Fruit fly (Drosophila melanogaster) whole organism: ENCODE measurements around the gene CG18530.
A peak's percentile ranks its signal among the peaks of the same experiment; 100 is the strongest.

Experiments used
- CG8478 ChIP-seq: fragments of >200 bp; optimal IDR thresholded peaks from 2 replicates; lab custom pipeline; 2018; ENCODE audit warnings: inconsistent platforms
- Dll ChIP-seq: fragments of >200 bp; optimal IDR thresholded peaks from 2 replicates; lab custom pipeline; 2017
- EcR ChIP-seq, 2 experiments: fragments of >200 bp; optimal IDR thresholded peaks; 2 replicates each; lab custom pipeline; 2017; ENCODE audit warnings: missing biosample characterization in 2 of 2, missing genetic modification characterization in 2 of 2, missing genetic modification reagents in 2 of 2
- pan ChIP-seq: fragments of >200 bp; optimal IDR thresholded peaks from 2 replicates; lab custom pipeline; 2017
- psq ChIP-seq: fragments of >200 bp; optimal IDR thresholded peaks from 2 replicates; lab custom pipeline; 2017
- usp ChIP-seq: fragments of >200 bp; optimal IDR thresholded peaks from 2 replicates; lab custom pipeline; 2017; ENCODE audit warnings: missing biosample characterization, missing genetic modification characterization, mixed read lengths

Gene CG18530

DNA sequence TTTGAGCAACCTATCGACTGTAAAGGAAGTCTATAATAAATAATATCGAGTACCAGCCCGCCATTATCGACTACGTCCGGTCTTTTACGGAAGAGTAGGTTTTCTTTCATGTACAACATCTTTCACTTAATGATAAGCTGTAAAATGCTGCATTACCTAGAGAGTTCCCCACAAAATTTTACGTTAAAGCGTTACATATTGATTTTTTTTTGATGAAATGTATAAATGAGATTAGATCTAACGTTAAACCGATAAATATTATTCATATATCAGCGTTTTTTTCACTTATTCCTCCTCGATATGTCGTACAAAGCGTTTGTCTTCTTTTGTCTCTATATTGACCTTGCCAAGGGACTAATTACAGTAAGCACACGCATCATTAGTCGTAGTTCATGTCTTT, 1.5 kb downstream of the CG18530 start, which contains the start of gene CG11598:
TSS of gene CG11598 (plus strand) at position 301 of the 400 bp plus-strand sequence.
- TF ChIP-seq pan (lab: Kevin White, UChicago): no peak
- no peak for TF ChIP-seq CG8478 (lab: Kevin White, UChicago)
- TF ChIP-seq EcR (GFP tag; optimal IDR thresholded peaks at IDR 0.05; lab: Kevin White, UChicago): no peak
- no peak for TF ChIP-seq psq (lab: Kevin White, UChicago)
- TF ChIP-seq usp (GFP tag; lab: Kevin White, UChicago): no peak
- TF ChIP-seq Dll (lab: Kevin White, UChicago): no peak

dm6 chr3R:12636240-12636639, 3.1 kb downstream of the CG18530 start, which contains the start of gene CG11600:
CG11600 (plus strand) TSS chr3R:12636540.
- TF ChIP-seq Dll (lab: Kevin White, UChicago) (no peak), psq (lab: Kevin White, UChicago) (no peak), EcR (GFP tag; optimal IDR thresholded peaks at IDR 0.05; lab: Kevin White, UChicago) (no peak), pan (lab: Kevin White, UChicago) (no peak), usp (GFP tag; lab: Kevin White, UChicago) (no peak), CG8478 (lab: Kevin White, UChicago) (no peak)

DNA sequence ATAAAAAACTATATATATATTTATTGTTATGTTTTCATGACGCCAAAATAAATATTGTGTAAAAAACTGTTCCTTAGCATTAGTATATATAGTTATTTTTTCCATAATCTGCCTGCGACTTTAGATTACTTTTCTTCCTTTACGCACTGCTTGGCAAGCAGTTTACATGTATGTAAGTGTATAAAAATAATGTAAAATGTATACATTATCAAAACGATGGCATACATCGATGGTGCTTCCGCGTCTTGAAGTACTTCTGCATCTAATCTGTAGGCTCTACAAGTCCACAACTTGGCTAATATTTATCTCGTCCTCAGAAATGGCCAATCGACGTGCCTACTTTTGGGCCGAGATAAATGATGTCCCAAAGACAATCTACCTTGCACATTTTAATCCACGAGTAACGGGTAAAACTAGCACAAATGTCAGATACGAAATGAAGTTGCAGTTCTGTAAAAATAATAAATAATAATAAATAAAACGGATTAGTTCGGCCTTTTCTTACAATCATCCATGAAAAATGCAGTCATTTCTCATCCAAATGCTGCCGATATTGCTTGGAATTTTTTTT, 4.9 kb downstream of the CG18530 start, which contains the start of gene CG11608:
TSS of gene CG11608 (plus strand) at position 521 of the 571 bp plus-strand sequence.
- TF ChIP-seq pan (lab: Kevin White, UChicago) (no peak), psq (lab: Kevin White, UChicago) (no peak), usp (GFP tag; lab: Kevin White, UChicago) (no peak), EcR (GFP tag; optimal IDR thresholded peaks at IDR 0.05; lab: Kevin White, UChicago) (no peak), Dll (lab: Kevin White, UChicago) (no peak), CG8478 (lab: Kevin White, UChicago) (no peak)

DNA sequence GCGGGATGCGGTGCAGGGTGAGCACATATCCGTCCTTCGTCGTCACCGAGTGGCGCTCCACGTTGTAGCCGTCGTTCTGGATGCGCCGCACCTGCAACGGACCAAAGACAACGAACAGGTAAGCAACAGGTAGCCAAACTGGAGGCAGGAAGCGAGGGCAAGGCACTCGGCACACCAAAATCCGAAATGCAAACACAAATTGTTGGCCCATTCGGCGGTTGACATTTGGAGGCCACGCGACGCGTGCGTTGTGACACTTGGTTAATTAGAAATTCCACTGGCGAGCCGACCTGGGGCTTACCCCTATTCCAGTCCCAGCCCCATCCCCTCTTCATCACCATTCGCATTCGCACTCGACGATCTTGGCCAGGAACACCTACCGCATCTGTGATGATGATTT, 8.5 kb downstream of the CG18530 start:
- TF ChIP-seq psq (lab: Kevin White, UChicago): no peak
- no peak for TF ChIP-seq usp (GFP tag; lab: Kevin White, UChicago)
- TF ChIP-seq CG8478 (lab: Kevin White, UChicago): no peak
- TF ChIP-seq pan (lab: Kevin White, UChicago): no peak
- no peak for TF ChIP-seq Dll (lab: Kevin White, UChicago)
- no peak for TF ChIP-seq EcR (GFP tag; optimal IDR thresholded peaks at IDR 0.05; lab: Kevin White, UChicago)

DNA sequence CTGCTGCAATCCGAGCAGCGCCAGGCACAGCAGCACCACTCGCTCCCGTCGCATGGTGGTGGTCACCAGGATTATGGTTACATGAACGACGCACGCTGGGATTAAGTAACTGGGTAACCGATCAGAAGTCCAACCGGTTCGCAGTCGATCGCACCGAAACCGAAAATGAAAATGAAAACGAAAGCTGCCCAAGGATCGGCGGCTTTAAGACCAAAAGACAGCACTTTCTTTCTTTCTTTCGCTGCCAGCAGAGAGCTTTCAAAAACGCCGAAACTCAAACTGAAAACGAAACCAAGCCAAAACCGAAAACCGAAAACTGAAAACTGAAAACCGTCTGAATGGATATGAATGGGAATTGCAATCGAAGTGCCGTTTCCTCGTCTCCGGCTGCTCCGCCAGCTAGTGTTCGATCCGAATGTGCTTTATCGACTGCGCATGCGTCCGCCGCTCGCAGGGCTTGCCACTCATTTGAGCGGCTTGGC, 8.9 kb downstream of the CG18530 start, which contains the start of gene CG6753:
TSS of gene CG6753 (minus strand) at position 432 of the 482 bp plus-strand sequence.
- TF ChIP-seq Dll (lab: Kevin White, UChicago) (no peak), usp (GFP tag; lab: Kevin White, UChicago) (no peak), psq (lab: Kevin White, UChicago) (no peak), pan (lab: Kevin White, UChicago) (no peak), EcR (GFP tag; optimal IDR thresholded peaks at IDR 0.05; lab: Kevin White, UChicago) (no peak), CG8478 (lab: Kevin White, UChicago) (no peak)

DNA sequence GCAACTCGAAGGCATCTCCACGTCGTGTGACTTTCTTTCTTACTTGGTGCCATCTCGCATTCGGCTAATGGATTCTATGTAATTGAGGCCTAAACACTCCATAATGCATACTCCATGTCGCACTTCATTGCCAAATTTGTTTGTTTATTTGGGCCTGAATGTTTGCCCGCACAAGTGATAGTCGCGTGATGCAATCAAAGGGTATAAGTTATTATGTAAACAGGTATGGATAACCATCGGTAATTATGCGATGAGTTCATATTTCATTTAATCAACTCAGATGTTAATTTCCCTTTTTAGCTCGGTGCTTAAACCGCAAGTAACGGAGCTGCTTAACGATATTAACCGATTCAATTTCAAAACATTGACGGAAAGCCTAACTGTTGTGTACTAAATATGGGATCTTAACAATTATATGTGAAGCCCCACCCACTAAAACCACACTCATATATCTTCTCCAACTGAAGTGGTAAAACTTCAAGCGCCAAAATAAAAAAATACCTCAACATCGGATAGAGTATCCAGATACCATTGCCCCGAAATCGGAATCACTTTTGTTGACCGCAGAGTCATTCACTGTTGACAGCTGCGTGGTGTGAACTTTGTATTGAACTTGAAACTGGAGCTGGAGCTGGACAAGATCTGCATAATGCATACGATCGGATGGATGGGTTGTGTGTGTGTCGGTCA, 11.6 kb downstream of the CG18530 start:
- TF ChIP-seq Dll (lab: Kevin White, UChicago): no peak
- no peak for TF ChIP-seq pan (lab: Kevin White, UChicago)
- no peak for TF ChIP-seq usp (GFP tag; lab: Kevin White, UChicago)
- no peak for TF ChIP-seq psq (lab: Kevin White, UChicago)
- TF ChIP-seq EcR (GFP tag; optimal IDR thresholded peaks at IDR 0.05; lab: Kevin White, UChicago): no peak
- TF ChIP-seq CG8478 (lab: Kevin White, UChicago): no peak

DNA sequence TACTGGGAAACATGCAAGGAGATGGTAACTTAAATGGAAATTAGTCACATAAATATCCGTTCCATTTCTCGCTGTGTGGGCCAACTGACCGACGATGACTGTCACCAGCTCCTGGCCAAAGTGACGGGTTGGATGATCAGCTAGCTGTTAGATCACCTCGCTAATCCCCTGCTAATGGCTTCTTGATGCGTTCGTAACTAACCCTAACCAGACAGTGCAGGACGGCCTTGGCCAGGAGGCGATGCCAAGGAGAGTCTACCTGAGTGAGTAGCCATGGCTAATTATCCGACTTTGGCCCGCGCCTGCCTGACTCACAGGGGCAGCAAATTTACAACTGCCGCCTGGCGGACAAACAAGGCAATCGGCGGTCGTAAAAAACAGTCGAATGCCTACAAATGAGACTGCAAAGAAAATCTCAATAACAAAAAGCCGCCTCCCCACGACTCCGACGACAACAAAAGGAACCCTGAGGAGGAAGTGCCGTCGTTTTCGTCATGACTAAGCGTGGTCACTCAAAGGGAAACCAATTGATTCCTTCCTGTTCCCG, 12.7 kb downstream of the CG18530 start:
- no peak for TF ChIP-seq CG8478 (lab: Kevin White, UChicago)
- no peak for TF ChIP-seq pan (lab: Kevin White, UChicago)
- TF ChIP-seq EcR (GFP tag; optimal IDR thresholded peaks at IDR 0.05; lab: Kevin White, UChicago): no peak
- no peak for TF ChIP-seq usp (GFP tag; lab: Kevin White, UChicago)
- TF ChIP-seq psq (lab: Kevin White, UChicago): no peak
- no peak for TF ChIP-seq Dll (lab: Kevin White, UChicago)

DNA sequence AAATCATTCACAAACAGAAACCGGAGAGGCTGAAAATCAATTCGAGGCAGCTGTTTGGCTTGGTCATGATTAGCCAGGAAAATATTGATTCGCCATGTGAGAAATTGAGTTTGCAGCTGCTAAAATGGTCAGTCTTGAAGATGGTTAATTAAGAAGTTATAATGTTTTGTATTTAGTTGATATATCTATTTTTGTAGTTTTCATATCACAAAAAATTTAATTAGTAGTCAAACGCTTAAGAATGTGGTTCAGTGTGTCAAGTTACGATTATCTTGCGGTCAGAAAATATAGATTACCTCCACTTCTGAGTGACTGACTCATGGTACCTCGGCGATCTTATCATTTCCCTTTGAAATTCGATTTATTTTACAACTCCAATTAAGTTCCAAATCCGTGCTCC, 13.8 kb downstream of the CG18530 start:
- no peak for TF ChIP-seq EcR (GFP tag; optimal IDR thresholded peaks at IDR 0.05; lab: Kevin White, UChicago)
- no peak for TF ChIP-seq usp (GFP tag; lab: Kevin White, UChicago)
- no peak for TF ChIP-seq pan (lab: Kevin White, UChicago)
- TF ChIP-seq Dll (lab: Kevin White, UChicago): no peak
- no peak for TF ChIP-seq CG8478 (lab: Kevin White, UChicago)
- TF ChIP-seq psq (lab: Kevin White, UChicago): no peak

- no peak for TF ChIP-seq psq (lab: Kevin White, UChicago)
- TF ChIP-seq EcR (GFP tag; optimal IDR thresholded peaks at IDR 0.05; lab: Kevin White, UChicago): no peak
- TF ChIP-seq Dll (lab: Kevin White, UChicago): no peak
- TF ChIP-seq usp (GFP tag; lab: Kevin White, UChicago): no peak
- no peak for TF ChIP-seq CG8478 (lab: Kevin White, UChicago)
- TF ChIP-seq pan (lab: Kevin White, UChicago): no peak
These were observed 14.2 kb downstream of the CG18530 start for dm6 chr3R:12647348-12647747.

- TF ChIP-seq CG8478 (lab: Kevin White, UChicago): no peak
- TF ChIP-seq usp (GFP tag; lab: Kevin White, UChicago): no peak
- TF ChIP-seq pan (lab: Kevin White, UChicago): no peak
- TF ChIP-seq Dll (lab: Kevin White, UChicago): no peak
- no peak for TF ChIP-seq psq (lab: Kevin White, UChicago)
- TF ChIP-seq EcR (GFP tag; optimal IDR thresholded peaks at IDR 0.05; lab: Kevin White, UChicago): peak in 1 of 2 experiments; percentile 30
These were observed 14.8 kb downstream of the CG18530 start, which contains the start of gene Dtg for dm6 chr3R:12647954-12648353. Dtg (plus strand) TSS chr3R:12648058.
